Worm (Caenorhabditis elegans) whole organism, L4 larva: ENCODE data around the gene gck-4.
A peak's percentile ranks its signal among the peaks of the same experiment; 100 is the strongest.

Source experiments
- F26F4.8 ChIP-seq: fragments of 200-800 bp; sonication (Bioruptor generic); conservative IDR thresholded peaks from 2 replicates; pipeline ENCODE4 v1.3.6; 2022; ENCODE audit warnings: missing genetic modification characterization, missing compliant biosample characterization
- F44E2.7 ChIP-seq: fragments of 200-800 bp; sonication (Bioruptor generic); IDR thresholded peaks from 2 replicates; pipeline ENCODE4 v2.1.2; 2022; ENCODE audit warnings: missing genetic modification characterization, missing compliant biosample characterization
- R02D3.7 ChIP-seq: fragments of 150-350 bp; sonication (generic microtip); optimal IDR thresholded peaks from 3 replicates; lab custom pipeline; 2014; ENCODE audit warnings: missing biosample characterization, missing genetic modification characterization
- Y48G9A.11 ChIP-seq: fragments of 200-800 bp; sonication (Bioruptor generic); IDR thresholded peaks from 2 replicates; pipeline ENCODE4 v1.3.6; 2022; ENCODE audit warnings: missing genetic modification reagents, missing genetic modification characterization, missing compliant biosample characterization
- Y5F2A.4 ChIP-seq: fragments of 200-800 bp; sonication (Bioruptor generic); optimal IDR thresholded peaks from 2 replicates; lab custom pipeline; 2018; ENCODE audit warnings: mild to moderate bottlenecking, missing genetic modification characterization, missing compliant biosample characterization
- Y75B8A.6 ChIP-seq: fragments of 200-800 bp; sonication (Bioruptor generic); IDR thresholded peaks from 2 replicates; pipeline ENCODE4 v1.3.6; 2022; ENCODE audit warnings: missing genetic modification reagents, missing genetic modification characterization, missing compliant biosample characterization
- ZK337.2 ChIP-seq: fragments of 200-800 bp; sonication (Bioruptor generic); IDR thresholded peaks from 2 replicates; pipeline ENCODE4 v1.3.6; 2022; ENCODE audit warnings: missing genetic modification reagents, missing genetic modification characterization, missing compliant biosample characterization
- ZK546.5 ChIP-seq, 2 experiments: sonication (generic microtip); optimal IDR thresholded peaks; 2 replicates each; lab custom pipeline; 2017; ENCODE audit warnings: missing biosample characterization in 2 of 2, missing genetic modification characterization in 2 of 2
- aha-1 ChIP-seq: fragments of 150-350 bp; peaks from one replicate; lab custom pipeline; 2014; ENCODE audit warnings: missing biosample characterization, missing genetic modification characterization
- aly-2 ChIP-seq: sonication (generic microtip); optimal IDR thresholded peaks from 2 replicates; lab custom pipeline; 2018; ENCODE audit warnings: missing biosample characterization, missing genetic modification characterization
- arid-1 ChIP-seq: fragments of 200-800 bp; sonication (Bioruptor generic); conservative IDR thresholded peaks from 2 replicates; pipeline ENCODE4 v1.3.6; 2022; ENCODE audit warnings: missing genetic modification reagents, missing genetic modification characterization, missing compliant biosample characterization
- ceh-20 ChIP-seq: fragments of 200-800 bp; sonication (Bioruptor generic); IDR thresholded peaks from 2 replicates; pipeline ENCODE4 v1.3.6; 2022; ENCODE audit warnings: missing genetic modification reagents, missing genetic modification characterization, missing compliant biosample characterization
- ceh-44 ChIP-seq: fragments of 200-800 bp; sonication (Bioruptor generic); IDR thresholded peaks from 2 replicates; pipeline ENCODE4 v1.3.6; 2022; ENCODE audit warnings: missing genetic modification reagents, missing genetic modification characterization, missing compliant biosample characterization
- cey-2 ChIP-seq: sonication (generic microtip); optimal IDR thresholded peaks from 3 replicates; lab custom pipeline; 2017; ENCODE audit warnings: missing genetic modification characterization, mild to moderate bottlenecking, missing compliant biosample characterization, antibody characterized with exemption, borderline replicate concordance; ENCODE audit not compliant: insufficient read depth
- ctbp-1 ChIP-seq: fragments of 200-800 bp; sonication (Bioruptor generic); IDR thresholded peaks from 2 replicates; pipeline ENCODE4 v1.3.6; 2022; ENCODE audit warnings: missing genetic modification reagents, missing genetic modification characterization, missing compliant biosample characterization
- daf-8 ChIP-seq: fragments of 200-800 bp; sonication (Bioruptor generic); IDR thresholded peaks from 2 replicates; pipeline ENCODE4 v1.3.6; 2022; ENCODE audit warnings: missing genetic modification characterization, missing compliant biosample characterization
- dmd-6 ChIP-seq: fragments of 200-800 bp; sonication (Bioruptor generic); IDR thresholded peaks from 2 replicates; pipeline ENCODE4 v1.3.6; 2022; ENCODE audit warnings: missing genetic modification reagents, missing genetic modification characterization, missing compliant biosample characterization
- dmd-8 ChIP-seq: fragments of 200-800 bp; sonication (Bioruptor generic); IDR thresholded peaks from 2 replicates; pipeline ENCODE4 v1.3.6; 2022; ENCODE audit warnings: missing genetic modification characterization, missing compliant biosample characterization
- dve-1 ChIP-seq: sonication (generic microtip); optimal IDR thresholded peaks from 2 replicates; lab custom pipeline; 2017; ENCODE audit warnings: antibody characterized with exemption, mild to moderate bottlenecking, missing genetic modification characterization, missing compliant biosample characterization; ENCODE audit not compliant: insufficient read depth
- egl-27 ChIP-seq: sonication (generic microtip); optimal IDR thresholded peaks from 3 replicates; lab custom pipeline; 2017; ENCODE audit warnings: missing biosample characterization, missing genetic modification reagents, missing genetic modification characterization
- fkh-10 ChIP-seq: fragments of 150-350 bp; optimal IDR thresholded peaks from 2 replicates; lab custom pipeline; 2014; ENCODE audit warnings: missing biosample characterization, missing genetic modification reagents, missing genetic modification characterization
- hlh-11 ChIP-seq: fragments of 200-800 bp; sonication (Bioruptor generic); optimal IDR thresholded peaks from 2 replicates; lab custom pipeline; 2018; ENCODE audit warnings: mild to moderate bottlenecking, missing genetic modification characterization, missing compliant biosample characterization
- hlh-30 ChIP-seq: sonication (generic microtip); optimal IDR thresholded peaks from 2 replicates; lab custom pipeline; 2017; ENCODE audit warnings: antibody characterized with exemption, mild to moderate bottlenecking, missing genetic modification characterization, missing compliant biosample characterization; ENCODE audit not compliant: insufficient read depth
- hmg-1.1 ChIP-seq: fragments of 200-800 bp; sonication (Bioruptor generic); IDR thresholded peaks from 2 replicates; pipeline ENCODE4 v1.3.6; 2022; ENCODE audit warnings: missing genetic modification reagents, missing genetic modification characterization, missing compliant biosample characterization
- lin-13 ChIP-seq: fragments of 150-350 bp; optimal IDR thresholded peaks from 2 replicates; lab custom pipeline; 2014; ENCODE audit warnings: missing biosample characterization, missing genetic modification reagents, missing genetic modification characterization
- lin-29 ChIP-seq: fragments of 200-800 bp; sonication (Bioruptor generic); IDR thresholded peaks from 2 replicates; pipeline ENCODE4 v1.3.6; 2022; ENCODE audit warnings: missing genetic modification reagents, missing genetic modification characterization, missing compliant biosample characterization
- lin-38 ChIP-seq: fragments of 200-800 bp; sonication (Bioruptor generic); IDR thresholded peaks from 2 replicates; pipeline ENCODE4 v1.3.6; 2022; ENCODE audit warnings: missing genetic modification reagents, missing genetic modification characterization, missing compliant biosample characterization
- mep-1 ChIP-seq: fragments of 150-350 bp; sonication (generic microtip); optimal IDR thresholded peaks from 3 replicates; lab custom pipeline; 2014; ENCODE audit warnings: missing biosample characterization, missing genetic modification characterization
- mes-2 ChIP-seq: sonication (generic microtip); optimal IDR thresholded peaks from 2 replicates; lab custom pipeline; 2016; ENCODE audit warnings: missing genotype, mild to moderate bottlenecking, missing genetic modification characterization, missing compliant biosample characterization; ENCODE audit not compliant: poor library complexity, severe bottlenecking
- mxl-2 ChIP-seq: fragments of 200-800 bp; sonication (Bioruptor generic); conservative IDR thresholded peaks from 2 replicates; pipeline ENCODE4 v1.3.6; 2022; ENCODE audit warnings: missing genetic modification reagents, missing genetic modification characterization, missing compliant biosample characterization
- mxl-3 ChIP-seq: fragments of 200-800 bp; sonication (Bioruptor generic); optimal IDR thresholded peaks from 2 replicates; lab custom pipeline; 2018; ENCODE audit warnings: mild to moderate bottlenecking, missing genetic modification characterization, missing compliant biosample characterization
- nhr-10 ChIP-seq: fragments of 150-350 bp; optimal IDR thresholded peaks from 2 replicates; lab custom pipeline; 2014; ENCODE audit warnings: missing biosample characterization, missing genetic modification characterization
- nhr-102 ChIP-seq: sonication (generic microtip); optimal IDR thresholded peaks from 2 replicates; lab custom pipeline; 2016; ENCODE audit warnings: mild to moderate bottlenecking, missing genetic modification characterization, moderate library complexity, missing compliant biosample characterization
- nhr-25 ChIP-seq: sonication (generic microtip); optimal IDR thresholded peaks from 2 replicates; lab custom pipeline; 2017; ENCODE audit warnings: missing genetic modification characterization, mild to moderate bottlenecking, missing compliant biosample characterization, antibody characterized with exemption, moderate library complexity, borderline replicate concordance; ENCODE audit not compliant: insufficient read depth
- nhr-28 ChIP-seq: fragments of 150-350 bp; optimal IDR thresholded peaks from 2 replicates; lab custom pipeline; 2014; ENCODE audit warnings: missing biosample characterization, missing genetic modification characterization
- nhr-41 ChIP-seq: fragments of 200-800 bp; sonication (Bioruptor generic); IDR thresholded peaks from 2 replicates; pipeline ENCODE4 v1.3.6; 2022; ENCODE audit warnings: missing genetic modification reagents, missing genetic modification characterization, missing compliant biosample characterization
- nhr-42 ChIP-seq: fragments of 200-800 bp; sonication (Bioruptor generic); IDR thresholded peaks from 2 replicates; pipeline ENCODE4 v1.3.6; 2022; ENCODE audit warnings: missing genetic modification characterization, missing compliant biosample characterization
- nhr-6 ChIP-seq: fragments of 150-350 bp; optimal IDR thresholded peaks from 2 replicates; lab custom pipeline; 2014; ENCODE audit warnings: missing biosample characterization, missing genetic modification characterization
- nhr-76 ChIP-seq: fragments of 150-350 bp; optimal IDR thresholded peaks from 2 replicates; lab custom pipeline; 2014; ENCODE audit warnings: missing biosample characterization, missing genetic modification characterization
- pha-4 ChIP-seq, 2 experiments: fragments of 150-350 bp in 1 of 2; fragments of 200-800 bp in 1 of 2; sonication (Bioruptor generic) in 1 of 2; IDR thresholded peaks in 1 of 2; optimal IDR thresholded peaks in 1 of 2; 2 replicates each; pipeline versions ENCODE4 v1.3.6 to Lab custom; 2014 to 2022; ENCODE audit warnings: missing genetic modification characterization in 2 of 2, missing genetic modification reagents in 2 of 2, missing biosample characterization in 1 of 2, missing compliant biosample characterization in 1 of 2
- rbr-2 ChIP-seq: sonication (generic microtip); optimal IDR thresholded peaks from 2 replicates; lab custom pipeline; 2016; ENCODE audit warnings: missing genotype, missing genetic modification characterization, missing compliant biosample characterization
- saeg-2 ChIP-seq: fragments of 200-800 bp; sonication (Bioruptor generic); IDR thresholded peaks from 2 replicates; pipeline ENCODE4 v1.3.6; 2022; ENCODE audit warnings: missing genetic modification reagents, missing genetic modification characterization, missing compliant biosample characterization
- set-16 ChIP-seq: fragments of 200-800 bp; sonication (Bioruptor generic); IDR thresholded peaks from 2 replicates; pipeline ENCODE4 v1.3.6; 2022; ENCODE audit warnings: missing genetic modification reagents, missing genetic modification characterization, missing compliant biosample characterization
- snpc-4 ChIP-seq: fragments of 150-350 bp; optimal IDR thresholded peaks from 2 replicates; lab custom pipeline; 2014; ENCODE audit warnings: missing biosample characterization, missing genetic modification characterization
- unc-62 ChIP-seq, 3 experiments: fragments of 150-350 bp in 1 of 3; sonication (generic microtip); optimal IDR thresholded peaks in 2 of 3; peaks in 1 of 3; 1 replicate in 1 of 3; 2 replicates in 2 of 3; lab custom pipeline; 2014 to 2017; ENCODE audit warnings: missing biosample characterization in 3 of 3, missing genetic modification characterization in 3 of 3, missing genetic modification reagents in 3 of 3, missing genotype in 1 of 3
- vab-7 ChIP-seq: fragments of 200-800 bp; sonication (Bioruptor generic); IDR thresholded peaks from 2 replicates; pipeline ENCODE4 v1.3.6; 2022; ENCODE audit warnings: missing genetic modification reagents, missing genetic modification characterization, missing compliant biosample characterization
- zfp-2 ChIP-seq: sonication (generic microtip); optimal IDR thresholded peaks from 2 replicates; lab custom pipeline; 2016; ENCODE audit warnings: mild to moderate bottlenecking, missing genetic modification characterization, missing compliant biosample characterization
- zip-11 ChIP-seq: fragments of 200-800 bp; sonication (Bioruptor generic); IDR thresholded peaks from 2 replicates; pipeline ENCODE4 v1.3.6; 2022; ENCODE audit warnings: missing genetic modification characterization, missing compliant biosample characterization
- zip-2 ChIP-seq: fragments of 150-350 bp; optimal IDR thresholded peaks from 2 replicates; lab custom pipeline; 2014; ENCODE audit warnings: missing biosample characterization, missing genetic modification characterization
- ztf-11 ChIP-seq: fragments of 150-350 bp; optimal IDR thresholded peaks from 2 replicates; lab custom pipeline; 2014; ENCODE audit warnings: missing biosample characterization, missing genetic modification characterization

gck-4 gene

DNA sequence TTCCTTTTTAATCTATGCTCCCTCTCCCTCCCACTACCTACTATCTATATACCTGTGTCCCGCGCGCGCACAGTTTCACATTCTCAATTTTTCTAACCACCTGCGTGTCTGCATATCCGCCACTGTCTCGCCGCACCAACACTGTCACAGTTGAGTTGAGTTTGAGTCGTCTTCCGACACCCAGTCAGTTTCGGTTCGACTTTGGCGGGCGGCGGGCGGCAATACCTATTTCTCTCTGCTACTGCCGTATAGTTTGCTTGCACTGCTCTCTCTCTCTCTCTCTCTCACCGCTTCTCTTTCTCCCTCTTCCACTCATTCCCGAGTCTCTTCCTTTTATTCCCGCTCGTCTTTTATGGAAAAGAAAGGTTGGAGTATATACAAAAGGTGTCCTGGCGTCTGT lies 1.5 kb upstream of the gck-4 start:
- TF ChIP-seq hmg-1.1 (GFP tag; lab: Robert Waterston, UW) (peak; percentile 60), ceh-20 (GFP tag; lab: Robert Waterston, UW) (no peak), F26F4.8 (GFP tag; lab: Robert Waterston, UW) (no peak), Y48G9A.11 (GFP tag; lab: Robert Waterston, UW) (no peak), dmd-6 (peak; percentile 43; the same call in 1 of the 2 replicates), dve-1 (peak; percentile 50), R02D3.7 (tag; lab: Kevin White, UChicago) (no peak), Y75B8A.6 (GFP tag; lab: Robert Waterston, UW) (no peak), zfp-2 (tag; lab: Kevin White, UChicago) (no peak), fkh-10 (GFP tag; lab: Kevin White, UChicago) (no peak), F44E2.7 (GFP tag; lab: Robert Waterston, UW) (no peak), ztf-11 (no peak), ceh-44 (GFP tag; lab: Robert Waterston, UW) (no peak), nhr-42 (GFP tag; lab: Robert Waterston, UW) (no peak), zip-11 (no peak), mxl-2 (GFP tag; lab: Robert Waterston, UW) (no peak), pha-4 (GFP tag; IDR thresholded peaks at IDR 0.05; lab: Robert Waterston, UW) (peak; percentile 17; the same call in 1 of the 2 replicates), pha-4 (tag; optimal IDR thresholded peaks at IDR 0.05; lab: Kevin White, UChicago) (no peak), daf-8 (no peak), lin-29 (no peak), nhr-28 (tag; lab: Kevin White, UChicago) (peak; percentile 22), egl-27 (no peak), mep-1 (peak; percentile 7), nhr-10 (tag; lab: Kevin White, UChicago) (no peak), mxl-3 (GFP tag; lab: Kevin White, UChicago) (peak; percentile 16), nhr-25 (peak; percentile 24), rbr-2 (peak; percentile 10), zip-2 (no peak), aly-2 (no peak), nhr-102 (tag; lab: Kevin White, UChicago) (no peak), aha-1 (tag; lab: Kevin White, UChicago) (no peak), nhr-76 (no peak), lin-13 (GFP tag; lab: Kevin White, UChicago) (no peak), saeg-2 (GFP tag; lab: Robert Waterston, UW) (no peak), hlh-30 (tag; lab: Kevin White, UChicago) (peak; percentile 18), cey-2 (tag; lab: Kevin White, UChicago) (no peak), lin-38 (GFP tag; lab: Robert Waterston, UW) (no peak), nhr-41 (GFP tag; lab: Robert Waterston, UW) (no peak), ctbp-1 (no peak), unc-62 (GFP tag; optimal IDR thresholded peaks at IDR 0.05 in 1 of 2; lab: Kevin White, UChicago) (peak in 1 of 2 experiments; percentile 87), unc-62 (tag; optimal IDR thresholded peaks at IDR 0.05; lab: Kevin White, UChicago) (no peak), arid-1 (GFP tag; lab: Robert Waterston, UW) (no peak), nhr-6 (tag; lab: Kevin White, UChicago) (peak; percentile 29), ZK337.2 (GFP tag; lab: Robert Waterston, UW) (no peak), hlh-11 (tag; lab: Kevin White, UChicago) (peak; percentile 75), dmd-8 (GFP tag; lab: Robert Waterston, UW) (no peak), snpc-4 (tag; lab: Kevin White, UChicago) (no peak), Y5F2A.4 (no peak), mes-2 (tag; lab: Kevin White, UChicago) (peak; percentile 21), set-16 (peak; percentile 42), vab-7 (GFP tag; lab: Robert Waterston, UW) (no peak), ZK546.5 (tag; optimal IDR thresholded peaks at IDR 0.05; lab: Kevin White, UChicago) (no peak)
